Fruit fly (Drosophila melanogaster): ENCODE measurements around the gene Osi23.

The Osi23 gene

DNA sequence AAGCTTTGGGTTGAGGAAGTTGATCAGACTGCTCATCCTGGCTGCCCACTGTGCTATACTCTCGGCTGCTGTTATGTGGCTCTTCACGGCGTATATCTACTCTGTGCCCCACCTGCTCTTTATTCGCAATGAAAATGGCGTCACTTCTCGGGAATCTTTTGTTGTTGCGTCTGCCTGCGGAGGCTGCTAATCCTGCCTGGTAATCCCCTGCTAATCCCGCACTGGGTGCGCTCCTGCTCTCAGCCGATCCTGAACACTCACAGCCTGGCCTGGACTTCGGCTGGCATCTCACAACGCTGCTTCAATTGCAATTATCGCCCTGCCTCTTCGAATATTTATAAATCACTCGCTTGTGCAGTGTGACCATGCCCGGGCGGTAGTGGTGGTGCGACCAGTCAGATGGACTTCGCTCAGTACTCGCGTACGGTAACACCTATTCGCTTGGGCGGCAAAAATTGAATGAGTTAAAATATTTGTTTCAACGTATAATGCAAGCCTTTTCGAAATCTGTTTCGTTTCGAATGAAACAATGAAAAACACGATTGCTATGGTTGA lies 17.0 kb downstream of the Osi23 start, which contains the start of gene CG2218:
Gene CG2218 (minus strand): TSS at position 472 of the 555 bp plus-strand sequence.
- TF ChIP-seq Jarid2 (GFP tag; optimal IDR thresholded peaks at IDR 0.05) (no peak), CG2116 (GFP tag; optimal IDR thresholded peaks at IDR 0.05) (peak; percentile 49), Dp (GFP tag; optimal IDR thresholded peaks at IDR 0.05) (peak; percentile 98), CG12659 (GFP tag; optimal IDR thresholded peaks at IDR 0.05) (peak; percentile 52), CG7987 (GFP tag; optimal IDR thresholded peaks at IDR 0.05) (peak; percentile 26), Dad (GFP tag; optimal IDR thresholded peaks at IDR 0.05) (no peak), CG42726 (GFP tag; IDR thresholded peaks at IDR 0.05; ENCODE audit: partially characterized antibody) (peak; percentile 57; the same call in 1 of the 2 replicates), her (GFP tag; optimal IDR thresholded peaks at IDR 0.05) (peak; percentile 11), NC2α (GFP tag; optimal IDR thresholded peaks at IDR 0.05) (peak; percentile 1), lola (GFP tag; optimal IDR thresholded peaks at IDR 0.05) (no peak), CG13287 (GFP tag; IDR thresholded peaks at IDR 0.05; ENCODE audit: partially characterized antibody) (peak; percentile 49; the same call in 1 of the 2 replicates), CG6765 (GFP tag; optimal IDR thresholded peaks at IDR 0.05) (no peak), BEAF-32 (GFP tag; optimal IDR thresholded peaks at IDR 0.05) (peak; percentile 59), vvl (GFP tag; IDR thresholded peaks at IDR 0.05) (peak; percentile 28; the same call in 1 of the 2 replicates), CG14014 (GFP tag; IDR thresholded peaks at IDR 0.05) (no peak), unc-4 (GFP tag; IDR thresholded peaks at IDR 0.05; ENCODE audit: partially characterized antibody) (0 out of 2 replicates have a peak, but pooled peaks have one; percentile 19), Myb (GFP tag; optimal IDR thresholded peaks at IDR 0.05) (peak; percentile 65), tio (GFP tag; optimal IDR thresholded peaks at IDR 0.05) (no peak), Sry-δ (GFP tag; optimal IDR thresholded peaks at IDR 0.05) (peak; percentile 67), knrl (GFP tag; IDR thresholded peaks at IDR 0.05; ENCODE audit: partially characterized antibody) (peak; percentile 45; the same call in 2 of the 3 replicates), CG14710 (tag; optimal IDR thresholded peaks at IDR 0.05) (peak; percentile 65), gfzf (GFP tag; optimal IDR thresholded peaks at IDR 0.05) (peak; percentile 95), CG8290 (GFP tag; optimal IDR thresholded peaks at IDR 0.05) (no peak), CG8290 (tag; optimal IDR thresholded peaks at IDR 0.05) (no peak), zen (tag; optimal IDR thresholded peaks at IDR 0.05) (peak; percentile 52), usp (GFP tag; optimal IDR thresholded peaks at IDR 0.05) (no peak), E2f2 (GFP tag; IDR thresholded peaks at IDR 0.05) (peak; percentile 99), NfI (GFP tag; optimal IDR thresholded peaks at IDR 0.05) (no peak), MESR4 (GFP tag; optimal IDR thresholded peaks at IDR 0.05) (peak; percentile 93), nerfin-1 (tag; optimal IDR thresholded peaks at IDR 0.05) (peak; percentile 31), pzg (GFP tag; optimal IDR thresholded peaks at IDR 0.05) (peak; percentile 96), jumu (GFP tag; optimal IDR thresholded peaks at IDR 0.05) (peak; percentile 24), sna (GFP tag; IDR thresholded peaks at IDR 0.05; ENCODE audit: partially characterized antibody) (peak; percentile 21; the same call in 1 of the 2 replicates), crp (GFP tag; optimal IDR thresholded peaks at IDR 0.05) (peak in 1 of 2 experiments; percentile 68), CG12071 (GFP tag; optimal IDR thresholded peaks at IDR 0.05) (no peak), CG2120 (GFP tag; optimal IDR thresholded peaks at IDR 0.05) (peak; percentile 19), jigr1 (GFP tag; IDR thresholded peaks at IDR 0.05) (no peak), Bteb2 (GFP tag; optimal IDR thresholded peaks at IDR 0.05) (no peak), sc (optimal IDR thresholded peaks at IDR 0.05) (no peak), sc (GFP tag; optimal IDR thresholded peaks at IDR 0.05) (no peak), pita (GFP tag; optimal IDR thresholded peaks at IDR 0.05) (no peak), phol (tag; optimal IDR thresholded peaks at IDR 0.05) (peak; percentile 91), chinmo (GFP tag; IDR thresholded peaks at IDR 0.05; ENCODE audit: partially characterized antibody) (peak; percentile 30; the same call in 1 of the 4 replicates), rib (GFP tag; IDR thresholded peaks at IDR 0.05) (no peak), CG15514 (GFP tag; optimal IDR thresholded peaks at IDR 0.05) (peak; percentile 70), amos (GFP tag; IDR thresholded peaks at IDR 0.05; ENCODE audit: partially characterized antibody) (peak; percentile 50; the same call in 1 of the 2 replicates), Fer1 (GFP tag; optimal IDR thresholded peaks at IDR 0.05) (no peak)

Measured in whole organism, embryonic.